Worm (Caenorhabditis elegans) whole organism, L4 larva: ENCODE measurements around the gene ehs-1.
A peak's percentile ranks its signal among the peaks of the same experiment; 100 is the strongest.

Experiments used
- D1046.2 ChIP-seq: fragments of 200-800 bp; sonication (Bioruptor generic); IDR thresholded peaks from 2 replicates; pipeline ENCODE4 v1.3.6; 2022; ENCODE audit warnings: missing genetic modification characterization, missing compliant biosample characterization
- F37D6.2 ChIP-seq: sonication (generic microtip); optimal IDR thresholded peaks from 2 replicates; lab custom pipeline; 2016; ENCODE audit warnings: mild to moderate bottlenecking, missing genetic modification characterization, missing compliant biosample characterization
- F44E2.7 ChIP-seq: fragments of 200-800 bp; sonication (Bioruptor generic); IDR thresholded peaks from 2 replicates; pipeline ENCODE4 v2.1.2; 2022; ENCODE audit warnings: missing genetic modification characterization, missing compliant biosample characterization
- Y75B8A.6 ChIP-seq: fragments of 200-800 bp; sonication (Bioruptor generic); IDR thresholded peaks from 2 replicates; pipeline ENCODE4 v1.3.6; 2022; ENCODE audit warnings: missing genetic modification reagents, missing genetic modification characterization, missing compliant biosample characterization
- ZK337.2 ChIP-seq: fragments of 200-800 bp; sonication (Bioruptor generic); IDR thresholded peaks from 2 replicates; pipeline ENCODE4 v1.3.6; 2022; ENCODE audit warnings: missing genetic modification reagents, missing genetic modification characterization, missing compliant biosample characterization
- ZK546.5 ChIP-seq, 2 experiments: sonication (generic microtip); optimal IDR thresholded peaks; 2 replicates each; lab custom pipeline; 2017; ENCODE audit warnings: missing biosample characterization in 2 of 2, missing genetic modification characterization in 2 of 2
- aly-2 ChIP-seq: sonication (generic microtip); optimal IDR thresholded peaks from 2 replicates; lab custom pipeline; 2018; ENCODE audit warnings: missing biosample characterization, missing genetic modification characterization
- ceh-32 ChIP-seq: sonication (generic microtip); optimal IDR thresholded peaks from 2 replicates; lab custom pipeline; 2016; ENCODE audit warnings: mild to moderate bottlenecking, missing genetic modification characterization, missing compliant biosample characterization; ENCODE audit not compliant: poor library complexity
- ceh-44 ChIP-seq: fragments of 200-800 bp; sonication (Bioruptor generic); IDR thresholded peaks from 2 replicates; pipeline ENCODE4 v1.3.6; 2022; ENCODE audit warnings: missing genetic modification reagents, missing genetic modification characterization, missing compliant biosample characterization
- ceh-82 ChIP-seq: sonication (generic microtip); optimal IDR thresholded peaks from 2 replicates; lab custom pipeline; 2017; ENCODE audit warnings: missing biosample characterization, missing genetic modification characterization
- ces-1 ChIP-seq: fragments of 150-350 bp; sonication (generic microtip); optimal IDR thresholded peaks from 4 replicates; lab custom pipeline; 2014; ENCODE audit warnings: missing biosample characterization, missing genetic modification reagents, missing genetic modification characterization
- ctbp-1 ChIP-seq: fragments of 200-800 bp; sonication (Bioruptor generic); IDR thresholded peaks from 2 replicates; pipeline ENCODE4 v1.3.6; 2022; ENCODE audit warnings: missing genetic modification reagents, missing genetic modification characterization, missing compliant biosample characterization
- daf-12 ChIP-seq: fragments of 150-350 bp; optimal IDR thresholded peaks from 2 replicates; lab custom pipeline; 2014; ENCODE audit warnings: missing biosample characterization, missing genetic modification reagents, missing genetic modification characterization
- daf-16 ChIP-seq, 3 experiments: sonication (generic microtip); optimal IDR thresholded peaks; 2 replicates each; lab custom pipeline; 2016 to 2017; ENCODE audit warnings: missing genetic modification characterization in 3 of 3, missing genetic modification reagents in 3 of 3, mild to moderate bottlenecking in 2 of 3, missing compliant biosample characterization in 2 of 3, missing biosample characterization in 1 of 3, moderate library complexity in 1 of 3
- dmd-6 ChIP-seq: fragments of 200-800 bp; sonication (Bioruptor generic); IDR thresholded peaks from 2 replicates; pipeline ENCODE4 v1.3.6; 2022; ENCODE audit warnings: missing genetic modification reagents, missing genetic modification characterization, missing compliant biosample characterization
- dmd-9 ChIP-seq: fragments of 200-800 bp; sonication (Bioruptor generic); IDR thresholded peaks from 2 replicates; pipeline ENCODE4 v1.3.6; 2022; ENCODE audit warnings: missing genetic modification reagents, missing genetic modification characterization, missing compliant biosample characterization
- egl-43 ChIP-seq: fragments of 200-800 bp; sonication (Bioruptor generic); IDR thresholded peaks from 2 replicates; pipeline ENCODE4 v1.3.6; 2022; ENCODE audit warnings: missing genetic modification reagents, missing genetic modification characterization, missing compliant biosample characterization
- fos-1 ChIP-seq: fragments of 150-350 bp; optimal IDR thresholded peaks from 2 replicates; lab custom pipeline; 2014; ENCODE audit warnings: missing biosample characterization, missing genetic modification characterization
- hif-1 ChIP-seq, 2 experiments: sonication (generic microtip); optimal IDR thresholded peaks; 2 replicates each; lab custom pipeline; 2016 to 2017; ENCODE audit warnings: missing compliant biosample characterization in 2 of 2, missing genetic modification characterization in 2 of 2, missing genetic modification reagents in 2 of 2, missing genotype in 2 of 2, mild to moderate bottlenecking in 1 of 2
- hlh-30 ChIP-seq: sonication (generic microtip); optimal IDR thresholded peaks from 2 replicates; lab custom pipeline; 2017; ENCODE audit warnings: antibody characterized with exemption, mild to moderate bottlenecking, missing genetic modification characterization, missing compliant biosample characterization; ENCODE audit not compliant: insufficient read depth
- lin-13 ChIP-seq: fragments of 150-350 bp; optimal IDR thresholded peaks from 2 replicates; lab custom pipeline; 2014; ENCODE audit warnings: missing biosample characterization, missing genetic modification reagents, missing genetic modification characterization
- lin-15B ChIP-seq: fragments of 150-350 bp; sonication (generic microtip); optimal IDR thresholded peaks from 3 replicates; lab custom pipeline; 2014; ENCODE audit warnings: missing biosample characterization, missing genetic modification characterization
- lin-29 ChIP-seq: fragments of 200-800 bp; sonication (Bioruptor generic); IDR thresholded peaks from 2 replicates; pipeline ENCODE4 v1.3.6; 2022; ENCODE audit warnings: missing genetic modification reagents, missing genetic modification characterization, missing compliant biosample characterization
- lin-38 ChIP-seq: fragments of 200-800 bp; sonication (Bioruptor generic); IDR thresholded peaks from 2 replicates; pipeline ENCODE4 v1.3.6; 2022; ENCODE audit warnings: missing genetic modification reagents, missing genetic modification characterization, missing compliant biosample characterization
- lir-3 ChIP-seq: sonication (generic microtip); optimal IDR thresholded peaks from 2 replicates; lab custom pipeline; 2016; ENCODE audit warnings: mild to moderate bottlenecking, missing genetic modification characterization, missing compliant biosample characterization
- lsy-2 ChIP-seq, 2 experiments: fragments of 150-350 bp in 1 of 2; sonication (generic microtip) in 1 of 2; optimal IDR thresholded peaks; 2 replicates each; lab custom pipeline; 2014 to 2017; ENCODE audit warnings: missing biosample characterization in 2 of 2, missing genetic modification characterization in 2 of 2
- madf-9 ChIP-seq: fragments of 200-800 bp; sonication (Bioruptor generic); conservative IDR thresholded peaks from 2 replicates; pipeline ENCODE4 v1.3.6; 2022; ENCODE audit warnings: missing genetic modification reagents, missing genetic modification characterization, missing compliant biosample characterization
- mdl-1 ChIP-seq, 2 experiments: fragments of 150-350 bp in 1 of 2; sonication (generic microtip) in 1 of 2; optimal IDR thresholded peaks; 2 replicates each; lab custom pipeline; 2014 to 2017; ENCODE audit warnings: missing biosample characterization in 2 of 2, missing genetic modification characterization in 2 of 2
- mep-1 ChIP-seq: fragments of 150-350 bp; sonication (generic microtip); optimal IDR thresholded peaks from 3 replicates; lab custom pipeline; 2014; ENCODE audit warnings: missing biosample characterization, missing genetic modification characterization
- mes-2 ChIP-seq: sonication (generic microtip); optimal IDR thresholded peaks from 2 replicates; lab custom pipeline; 2016; ENCODE audit warnings: missing genotype, mild to moderate bottlenecking, missing genetic modification characterization, missing compliant biosample characterization; ENCODE audit not compliant: poor library complexity, severe bottlenecking
- nhr-111 ChIP-seq: fragments of 200-800 bp; sonication (Bioruptor generic); optimal IDR thresholded peaks from 2 replicates; lab custom pipeline; 2018; ENCODE audit warnings: mild to moderate bottlenecking, missing genetic modification characterization, missing compliant biosample characterization
- nhr-28 ChIP-seq: fragments of 150-350 bp; optimal IDR thresholded peaks from 2 replicates; lab custom pipeline; 2014; ENCODE audit warnings: missing biosample characterization, missing genetic modification characterization
- nhr-48 ChIP-seq: sonication (generic microtip); optimal IDR thresholded peaks from 2 replicates; lab custom pipeline; 2016; ENCODE audit warnings: mild to moderate bottlenecking, missing genetic modification characterization, missing compliant biosample characterization
- nhr-6 ChIP-seq: fragments of 150-350 bp; optimal IDR thresholded peaks from 2 replicates; lab custom pipeline; 2014; ENCODE audit warnings: missing biosample characterization, missing genetic modification characterization
- pha-4 ChIP-seq, 2 experiments: fragments of 150-350 bp in 1 of 2; fragments of 200-800 bp in 1 of 2; sonication (Bioruptor generic) in 1 of 2; IDR thresholded peaks in 1 of 2; optimal IDR thresholded peaks in 1 of 2; 2 replicates each; pipeline versions ENCODE4 v1.3.6 to Lab custom; 2014 to 2022; ENCODE audit warnings: missing genetic modification characterization in 2 of 2, missing genetic modification reagents in 2 of 2, missing biosample characterization in 1 of 2, missing compliant biosample characterization in 1 of 2
- php-3 ChIP-seq: fragments of 200-800 bp; sonication (Bioruptor generic); IDR thresholded peaks from 2 replicates; pipeline ENCODE4 v1.3.6; 2022; ENCODE audit warnings: missing genetic modification reagents, missing genetic modification characterization, missing compliant biosample characterization
- saeg-2 ChIP-seq: fragments of 200-800 bp; sonication (Bioruptor generic); IDR thresholded peaks from 2 replicates; pipeline ENCODE4 v1.3.6; 2022; ENCODE audit warnings: missing genetic modification reagents, missing genetic modification characterization, missing compliant biosample characterization
- skn-1 ChIP-seq: fragments of 150-350 bp; optimal IDR thresholded peaks from 2 replicates; lab custom pipeline; 2014; ENCODE audit warnings: missing biosample characterization, missing genetic modification characterization
- snpc-1.2 ChIP-seq: fragments of 200-800 bp; sonication (Bioruptor generic); IDR thresholded peaks from 2 replicates; pipeline ENCODE4 v1.3.6; 2022; ENCODE audit warnings: missing genetic modification reagents, missing genetic modification characterization, missing compliant biosample characterization
- spr-1 ChIP-seq: sonication (generic microtip); optimal IDR thresholded peaks from 2 replicates; lab custom pipeline; 2016; ENCODE audit warnings: mild to moderate bottlenecking, missing genetic modification characterization, missing compliant biosample characterization
- spr-3 ChIP-seq: fragments of 200-800 bp; sonication (Bioruptor generic); optimal IDR thresholded peaks from 2 replicates; lab custom pipeline; 2018; ENCODE audit warnings: mild to moderate bottlenecking, missing genetic modification characterization, missing compliant biosample characterization
- tag-97 ChIP-seq: fragments of 200-800 bp; sonication (Bioruptor generic); IDR thresholded peaks from 2 replicates; pipeline ENCODE4 v1.3.6; 2022; ENCODE audit warnings: missing genetic modification characterization, missing compliant biosample characterization
- unc-130 ChIP-seq: sonication (generic microtip); optimal IDR thresholded peaks from 2 replicates; lab custom pipeline; 2016; ENCODE audit warnings: missing genetic modification reagents, missing genetic modification characterization, missing compliant biosample characterization
- unc-39 ChIP-seq: sonication (generic microtip); optimal IDR thresholded peaks from 2 replicates; lab custom pipeline; 2017; ENCODE audit warnings: missing biosample characterization, missing genetic modification characterization
- vab-7 ChIP-seq: fragments of 200-800 bp; sonication (Bioruptor generic); IDR thresholded peaks from 2 replicates; pipeline ENCODE4 v1.3.6; 2022; ENCODE audit warnings: missing genetic modification reagents, missing genetic modification characterization, missing compliant biosample characterization
- zag-1 ChIP-seq: fragments of 150-350 bp; optimal IDR thresholded peaks from 2 replicates; lab custom pipeline; 2014; ENCODE audit warnings: missing biosample characterization, missing genetic modification characterization
- zfp-3 ChIP-seq: fragments of 200-800 bp; sonication (Bioruptor generic); conservative IDR thresholded peaks from 2 replicates; pipeline ENCODE4 v1.3.6; 2022; ENCODE audit warnings: missing genetic modification reagents, missing genetic modification characterization, missing compliant biosample characterization
- ztf-11 ChIP-seq: fragments of 150-350 bp; optimal IDR thresholded peaks from 2 replicates; lab custom pipeline; 2014; ENCODE audit warnings: missing biosample characterization, missing genetic modification characterization

ehs-1 gene

DNA sequence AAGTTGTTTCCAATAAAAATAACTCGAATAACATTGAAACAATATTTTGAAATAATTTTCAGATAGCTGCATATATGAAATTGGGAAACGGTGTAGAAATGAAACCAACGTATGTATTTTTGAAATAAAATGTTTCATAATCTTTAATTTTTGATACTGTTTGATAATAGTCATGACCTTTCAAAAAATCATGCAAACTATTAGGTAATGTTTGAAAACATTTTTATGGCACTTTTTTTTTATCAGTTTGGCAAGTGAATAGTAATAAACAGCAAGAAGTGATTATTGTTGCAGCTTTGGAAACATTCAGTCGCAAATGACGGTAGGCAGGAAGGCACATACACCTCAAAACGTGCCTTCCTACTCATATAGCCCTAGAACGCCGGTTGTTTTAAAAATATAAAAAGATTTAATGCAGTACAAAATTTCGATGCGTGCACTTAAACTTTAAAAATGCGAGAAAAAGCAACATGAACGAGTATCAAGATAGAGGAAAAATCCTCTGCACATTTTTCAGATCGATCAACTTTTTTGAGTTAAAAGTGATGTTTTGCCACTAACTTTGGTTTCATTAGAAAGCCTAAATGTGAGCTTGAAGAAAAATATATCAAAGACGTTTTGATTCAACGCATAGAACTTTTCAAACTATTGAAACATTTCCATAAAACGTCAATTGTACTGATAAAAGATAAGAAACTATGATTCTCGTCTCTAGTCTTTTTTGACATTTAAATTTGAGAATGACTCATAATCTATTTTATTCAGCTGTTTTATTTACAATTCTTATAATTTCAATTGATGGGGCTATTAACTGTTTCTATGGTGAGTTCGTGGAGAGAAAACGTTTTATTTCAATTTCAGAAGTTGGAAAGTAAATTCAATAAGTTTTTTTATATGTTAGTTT lies 45.1 kb downstream of the ehs-1 start, which contains the start of gene F55C12.19:
Gene F55C12.19 (plus strand): TSS at position 735 of the 904 bp plus-strand sequence.
- TF ChIP-seq saeg-2 (GFP tag; lab: Robert Waterston, UW) (no peak), aly-2 (no peak), unc-130 (GFP tag; lab: Kevin White, UChicago) (no peak), lin-29 (GFP tag; lab: Robert Waterston, UW) (no peak), zag-1 (no peak), fos-1 (no peak), spr-1 (tag; lab: Kevin White, UChicago) (no peak), lin-38 (GFP tag; lab: Robert Waterston, UW) (no peak), dmd-6 (peak; percentile 59), D1046.2 (GFP tag; lab: Robert Waterston, UW) (no peak), hlh-30 (tag; lab: Kevin White, UChicago) (no peak), ZK337.2 (GFP tag; lab: Robert Waterston, UW) (no peak), pha-4 (GFP tag; IDR thresholded peaks at IDR 0.05; lab: Robert Waterston, UW) (no peak), pha-4 (tag; optimal IDR thresholded peaks at IDR 0.05; lab: Kevin White, UChicago) (no peak), lin-13 (GFP tag; lab: Kevin White, UChicago) (no peak), snpc-1.2 (GFP tag; lab: Robert Waterston, UW) (no peak), Y75B8A.6 (GFP tag; lab: Robert Waterston, UW) (no peak), nhr-111 (no peak), ctbp-1 (GFP tag; lab: Robert Waterston, UW) (no peak), ztf-11 (tag; lab: Kevin White, UChicago) (no peak), lin-15B (tag; lab: Kevin White, UChicago) (no peak), hif-1 (tag; optimal IDR thresholded peaks at IDR 0.05; lab: Kevin White, UChicago) (no peak), tag-97 (no peak), nhr-48 (tag; lab: Kevin White, UChicago) (no peak), ceh-44 (no peak), mes-2 (tag; lab: Kevin White, UChicago) (no peak), ZK546.5 (tag; optimal IDR thresholded peaks at IDR 0.05; lab: Kevin White, UChicago) (no peak), mdl-1 (tag; optimal IDR thresholded peaks at IDR 0.05; lab: Kevin White, UChicago) (no peak), ceh-82 (no peak), madf-9 (GFP tag; lab: Robert Waterston, UW) (no peak), ces-1 (GFP tag; lab: Kevin White, UChicago) (no peak), dmd-9 (GFP tag; lab: Robert Waterston, UW) (no peak), daf-16 (GFP tag; optimal IDR thresholded peaks at IDR 0.05; lab: Kevin White, UChicago) (no peak), daf-16 (tag; optimal IDR thresholded peaks at IDR 0.05; lab: Kevin White, UChicago) (peak; percentile 86), F37D6.2 (tag; lab: Kevin White, UChicago) (no peak), mep-1 (tag; lab: Kevin White, UChicago) (peak; percentile 2), egl-43 (no peak), nhr-6 (peak; percentile 78), php-3 (GFP tag; lab: Robert Waterston, UW) (peak; percentile 54; the same call in 1 of the 2 replicates), F44E2.7 (GFP tag; lab: Robert Waterston, UW) (no peak), nhr-28 (peak; percentile 39), spr-3 (no peak), unc-39 (no peak), zfp-3 (GFP tag; lab: Robert Waterston, UW) (no peak), lir-3 (tag; lab: Kevin White, UChicago) (no peak), ceh-32 (tag; lab: Kevin White, UChicago) (no peak), skn-1 (no peak), lsy-2 (tag; optimal IDR thresholded peaks at IDR 0.05; lab: Kevin White, UChicago) (no peak), vab-7 (GFP tag; lab: Robert Waterston, UW) (no peak), daf-12 (tag; lab: Kevin White, UChicago) (no peak)
